Fruit fly (Drosophila melanogaster): ENCODE measurements around the gene cwo.

- TF ChIP-seq psq (optimal IDR thresholded peaks at IDR 0.05) (no peak), h (optimal IDR thresholded peaks at IDR 0.05) (no peak)
These were observed 8.0 kb upstream of the cwo start for dm6 chr3R:10380025-10380424.
